Worm (Caenorhabditis elegans) whole organism, late embryonic: ENCODE data around the gene bath-30.
A peak's percentile ranks its signal among the peaks of the same experiment; 100 is the strongest.

Experiments used
- C08G9.2 ChIP-seq: sonication (generic microtip); optimal IDR thresholded peaks from 2 replicates; lab custom pipeline; 2016; ENCODE audit warnings: mild to moderate bottlenecking, missing genetic modification characterization, moderate library complexity, missing compliant biosample characterization
- K09A11.1 ChIP-seq: sonication (generic microtip); optimal IDR thresholded peaks from 2 replicates; lab custom pipeline; 2017; ENCODE audit warnings: antibody characterized with exemption, mild to moderate bottlenecking, missing genetic modification characterization, missing compliant biosample characterization; ENCODE audit not compliant: insufficient read depth
- T23F11.4 ChIP-seq: fragments of 200-800 bp; sonication (Bioruptor generic); optimal IDR thresholded peaks from 2 replicates; lab custom pipeline; 2018; ENCODE audit warnings: mild to moderate bottlenecking, missing genetic modification characterization, missing compliant biosample characterization
- ahr-1 ChIP-seq: sonication (generic microtip); optimal IDR thresholded peaks from 2 replicates; lab custom pipeline; 2016; ENCODE audit warnings: missing genetic modification characterization, missing compliant biosample characterization
- ceh-14 ChIP-seq: sonication (generic microtip); optimal IDR thresholded peaks from 2 replicates; lab custom pipeline; 2016; ENCODE audit warnings: missing genotype, missing genetic modification characterization, missing compliant biosample characterization
- ceh-2 ChIP-seq: sonication (generic microtip); optimal IDR thresholded peaks from 2 replicates; lab custom pipeline; 2016; ENCODE audit warnings: missing genotype, missing genetic modification characterization, missing compliant biosample characterization
- ceh-24 ChIP-seq: sonication (generic microtip); optimal IDR thresholded peaks from 2 replicates; lab custom pipeline; 2016; ENCODE audit warnings: mild to moderate bottlenecking, missing genetic modification characterization, missing compliant biosample characterization
- ceh-31 ChIP-seq: sonication (generic microtip); optimal IDR thresholded peaks from 2 replicates; lab custom pipeline; 2016; ENCODE audit warnings: missing genetic modification characterization, missing compliant biosample characterization
- ceh-45 ChIP-seq: fragments of 200-800 bp; sonication (Bioruptor generic); IDR thresholded peaks from 2 replicates; pipeline ENCODE4 v1.3.6; 2022; ENCODE audit warnings: missing genetic modification reagents, missing genetic modification characterization, missing compliant biosample characterization
- ceh-48 ChIP-seq: sonication (generic microtip); optimal IDR thresholded peaks from 2 replicates; lab custom pipeline; 2016; ENCODE audit warnings: missing genetic modification characterization, inconsistent platforms, missing compliant biosample characterization
- dmd-4 ChIP-seq: sonication (generic microtip); optimal IDR thresholded peaks from 2 replicates; lab custom pipeline; 2016; ENCODE audit warnings: borderline replicate concordance, missing genetic modification characterization, missing compliant biosample characterization
- dve-1 ChIP-seq: sonication (generic microtip); optimal IDR thresholded peaks from 2 replicates; lab custom pipeline; 2017; ENCODE audit warnings: antibody characterized with exemption, mild to moderate bottlenecking, missing genetic modification characterization, missing compliant biosample characterization
- elt-2 ChIP-seq: sonication (generic microtip); optimal IDR thresholded peaks from 2 replicates; lab custom pipeline; 2016; ENCODE audit warnings: missing genetic modification reagents, missing genetic modification characterization, missing compliant biosample characterization
- fkh-10 ChIP-seq: fragments of 150-350 bp; optimal IDR thresholded peaks from 2 replicates; lab custom pipeline; 2014; ENCODE audit warnings: missing biosample characterization, missing genetic modification reagents, missing genetic modification characterization
- mec-3 ChIP-seq: sonication (generic microtip); optimal IDR thresholded peaks from 2 replicates; lab custom pipeline; 2016; ENCODE audit warnings: borderline replicate concordance, missing genetic modification characterization, missing compliant biosample characterization
- nfya-1 ChIP-seq: sonication (generic microtip); optimal IDR thresholded peaks from 2 replicates; lab custom pipeline; 2017; ENCODE audit warnings: missing genetic modification characterization, mild to moderate bottlenecking, missing compliant biosample characterization, antibody characterized with exemption, moderate library complexity
- nhr-232 ChIP-seq: sonication (generic microtip); optimal IDR thresholded peaks from 2 replicates; lab custom pipeline; 2016; ENCODE audit warnings: missing genetic modification characterization, missing compliant biosample characterization
- npax-4 ChIP-seq: sonication (generic microtip); optimal IDR thresholded peaks from 2 replicates; lab custom pipeline; 2016; ENCODE audit warnings: missing genetic modification characterization, missing compliant biosample characterization
- odd-2 ChIP-seq: sonication (generic microtip); optimal IDR thresholded peaks from 2 replicates; lab custom pipeline; 2017; ENCODE audit warnings: antibody characterized with exemption, mild to moderate bottlenecking, missing genetic modification characterization, missing compliant biosample characterization
- pat-9 ChIP-seq: fragments of 200-800 bp; sonication (Bioruptor generic); optimal IDR thresholded peaks from 2 replicates; lab custom pipeline; 2018; ENCODE audit warnings: mild to moderate bottlenecking, missing genetic modification characterization, moderate library complexity, missing compliant biosample characterization
- pax-1 ChIP-seq: fragments of 150-350 bp; optimal IDR thresholded peaks from 2 replicates; lab custom pipeline; 2014; ENCODE audit warnings: missing biosample characterization, missing genetic modification characterization
- pros-1 ChIP-seq: fragments of 150-350 bp; optimal IDR thresholded peaks from 2 replicates; lab custom pipeline; 2014; ENCODE audit warnings: missing biosample characterization, missing genetic modification reagents, missing genetic modification characterization
- ref-2 ChIP-seq: sonication (generic microtip); optimal IDR thresholded peaks from 2 replicates; lab custom pipeline; 2016; ENCODE audit warnings: missing genetic modification characterization, missing compliant biosample characterization
- rnt-1 ChIP-seq: sonication (generic microtip); optimal IDR thresholded peaks from 2 replicates; lab custom pipeline; 2016; ENCODE audit warnings: missing genetic modification characterization, missing compliant biosample characterization
- sox-2 ChIP-seq: fragments of 200-800 bp; sonication (Bioruptor generic); IDR thresholded peaks from 2 replicates; pipeline ENCODE4 v1.3.6; 2022; ENCODE audit warnings: missing genetic modification reagents, missing genetic modification characterization, missing compliant biosample characterization
- sox-4 ChIP-seq: sonication (generic microtip); optimal IDR thresholded peaks from 2 replicates; lab custom pipeline; 2017; ENCODE audit warnings: mild to moderate bottlenecking, missing genetic modification characterization, inconsistent platforms, missing compliant biosample characterization
- tbx-7 ChIP-seq: sonication (generic microtip); optimal IDR thresholded peaks from 2 replicates; lab custom pipeline; 2016; ENCODE audit warnings: missing genotype, missing genetic modification characterization, missing compliant biosample characterization
- ttx-3 ChIP-seq: sonication (generic microtip); optimal IDR thresholded peaks from 2 replicates; lab custom pipeline; 2016; ENCODE audit warnings: missing genetic modification reagents, missing genetic modification characterization, missing compliant biosample characterization
- unc-42 ChIP-seq: sonication (generic microtip); optimal IDR thresholded peaks from 2 replicates; lab custom pipeline; 2016; ENCODE audit warnings: missing genotype, missing genetic modification characterization, missing compliant biosample characterization
- unc-86 ChIP-seq: sonication (generic microtip); optimal IDR thresholded peaks from 2 replicates; lab custom pipeline; 2016; ENCODE audit warnings: missing genetic modification characterization, missing compliant biosample characterization
- zip-5 ChIP-seq: sonication (generic microtip); optimal IDR thresholded peaks from 2 replicates; lab custom pipeline; 2016; ENCODE audit warnings: missing genetic modification characterization, missing compliant biosample characterization

Gene bath-30

ce11 chrII:3374779-3375178 is 28.6 kb upstream of the bath-30 start, which contains the start of gene bath-10:
bath-10 (plus strand) TSS chrII:3375079.
- TF ChIP-seq pros-1 (tag; lab: Kevin White, UChicago): no peak
- no peak for TF ChIP-seq nhr-232 (tag; lab: Kevin White, UChicago)
- TF ChIP-seq rnt-1 (tag; lab: Kevin White, UChicago): no peak
- no peak for TF ChIP-seq fkh-10 (GFP tag; lab: Kevin White, UChicago)
- TF ChIP-seq ceh-24 (tag; lab: Kevin White, UChicago): no peak
- no peak for TF ChIP-seq K09A11.1 (tag; lab: Kevin White, UChicago)
- no peak for TF ChIP-seq sox-2 (GFP tag; lab: Robert Waterston, UW)
- no peak for TF ChIP-seq dmd-4
- TF ChIP-seq ceh-48 (tag; lab: Kevin White, UChicago): no peak
- TF ChIP-seq sox-4 (tag; lab: Kevin White, UChicago): no peak
- no peak for TF ChIP-seq C08G9.2 (tag; lab: Kevin White, UChicago)
- TF ChIP-seq pax-1 (tag; lab: Kevin White, UChicago): no peak
- TF ChIP-seq ahr-1: no peak
- TF ChIP-seq ttx-3 (tag; lab: Kevin White, UChicago): no peak

ce11 chrII:3373875-3374274 is 27.7 kb upstream of the bath-30 start:
- TF ChIP-seq ceh-48 (tag; lab: Kevin White, UChicago) (peak; percentile 96), nfya-1 (peak; percentile 43), tbx-7 (tag; lab: Kevin White, UChicago) (no peak), ceh-31 (tag; lab: Kevin White, UChicago) (peak; percentile 24), unc-42 (tag; lab: Kevin White, UChicago) (peak; percentile 43)
- TF ChIP-seq, all 69 proteins: peak for 4

ce11 chrII:3371010-3371409 is 24.8 kb upstream of the bath-30 start, which contains the start of gene bath-23:
bath-23 (plus strand) TSS chrII:3371310.
- TF ChIP-seq dve-1 (tag; lab: Kevin White, UChicago): no peak
- TF ChIP-seq ahr-1: no peak
- no peak for TF ChIP-seq mec-3 (tag; lab: Kevin White, UChicago)
- TF ChIP-seq ceh-48 (tag; lab: Kevin White, UChicago): no peak
- no peak for TF ChIP-seq pat-9 (tag; lab: Kevin White, UChicago)
- no peak for TF ChIP-seq ceh-2 (tag; lab: Kevin White, UChicago)
- TF ChIP-seq ttx-3 (tag; lab: Kevin White, UChicago): no peak
- TF ChIP-seq elt-2 (tag; lab: Kevin White, UChicago): no peak
- no peak for TF ChIP-seq odd-2 (tag; lab: Kevin White, UChicago)
- no peak for TF ChIP-seq T23F11.4 (GFP tag; lab: Kevin White, UChicago)
- no peak for TF ChIP-seq unc-42 (tag; lab: Kevin White, UChicago)
- TF ChIP-seq nhr-232 (tag; lab: Kevin White, UChicago): no peak
- TF ChIP-seq npax-4 (tag; lab: Kevin White, UChicago): no peak
- no peak for TF ChIP-seq C08G9.2 (tag; lab: Kevin White, UChicago)
- no peak for TF ChIP-seq ceh-45
- TF ChIP-seq zip-5 (tag; lab: Kevin White, UChicago): no peak

- TF ChIP-seq mec-3 (tag; lab: Kevin White, UChicago) (no peak), pros-1 (tag; lab: Kevin White, UChicago) (no peak), nfya-1 (peak; percentile 96), T23F11.4 (GFP tag; lab: Kevin White, UChicago) (no peak)
These were observed 23.9 kb upstream of the bath-30 start, which contains the start of gene Y49F6C.8 for ce11 chrII:3370061-3370460. Y49F6C.8 (minus strand) TSS chrII:3370111.

- TF ChIP-seq ceh-14 (tag; lab: Kevin White, UChicago): no peak
- TF ChIP-seq npax-4 (tag; lab: Kevin White, UChicago): no peak
- TF ChIP-seq unc-86 (tag; lab: Kevin White, UChicago): no peak
- TF ChIP-seq ref-2: no peak
These were observed 21.9 kb upstream of the bath-30 start, which contains the start of gene Y49F6C.7 for ce11 chrII:3368097-3368496. Y49F6C.7 (minus strand) TSS chrII:3368197.
